Fruit fly (Drosophila melanogaster): Measurements from ENCODE around the gene Coq4.

Coq4 gene

dm6 chr3L:17475979-17476393 is 42.6 kb upstream of the Coq4 start, which contains the start of gene CG34250 (continued):
- TF ChIP-seq CG7987 (GFP tag; optimal IDR thresholded peaks at IDR 0.05) (no peak), tll (GFP tag; optimal IDR thresholded peaks at IDR 0.05) (peak in 1 of 2 experiments; percentile 48), CG13775 (GFP tag; optimal IDR thresholded peaks at IDR 0.05) (peak; percentile 59), BtbVII (GFP tag; optimal IDR thresholded peaks at IDR 0.05) (no peak), CG1602 (GFP tag; optimal IDR thresholded peaks at IDR 0.05) (peak; percentile 48), btn (GFP tag; optimal IDR thresholded peaks at IDR 0.05) (no peak), CG1603 (tag; optimal IDR thresholded peaks at IDR 0.05) (peak; percentile 25), chinmo (GFP tag; IDR thresholded peaks at IDR 0.05; ENCODE audit: partially characterized antibody) (peak; percentile 62; the same call in 2 of the 4 replicates), hth (optimal IDR thresholded peaks at IDR 0.05) (no peak), sisA (GFP tag; IDR thresholded peaks at IDR 0.05) (no peak), Taf1 (GFP tag; IDR thresholded peaks at IDR 0.05) (no peak), CG4360 (GFP tag; IDR thresholded peaks at IDR 0.05) (no peak), knrl (GFP tag; IDR thresholded peaks at IDR 0.05; ENCODE audit: partially characterized antibody) (peak; percentile 83), CG15073 (GFP tag; optimal IDR thresholded peaks at IDR 0.05) (no peak), HLH3B (GFP tag; IDR thresholded peaks at IDR 0.05) (no peak), Bteb2 (GFP tag; optimal IDR thresholded peaks at IDR 0.05) (no peak), tio (GFP tag; optimal IDR thresholded peaks at IDR 0.05) (no peak), Pdp1 (GFP tag; optimal IDR thresholded peaks at IDR 0.05) (peak in 1 of 2 experiments; percentile 2), peb (GFP tag; IDR thresholded peaks at IDR 0.05) (no peak), CG33557 (GFP tag; optimal IDR thresholded peaks at IDR 0.05) (no peak), CG7928 (GFP tag; optimal IDR thresholded peaks at IDR 0.05) (peak; percentile 54), CG5180 (GFP tag; optimal IDR thresholded peaks at IDR 0.05) (no peak), CTCF (GFP tag; optimal IDR thresholded peaks at IDR 0.05) (peak; percentile 66), fd96Cb (tag; optimal IDR thresholded peaks at IDR 0.05) (no peak), Asciz (GFP tag; optimal IDR thresholded peaks at IDR 0.05) (no peak), NC2α (GFP tag; optimal IDR thresholded peaks at IDR 0.05) (no peak), CG9797 (GFP tag; optimal IDR thresholded peaks at IDR 0.05) (peak; percentile 52), Jarid2 (GFP tag; optimal IDR thresholded peaks at IDR 0.05) (no peak), CG33213 (GFP tag; optimal IDR thresholded peaks at IDR 0.05) (no peak), ken (GFP tag; IDR thresholded peaks at IDR 0.05) (no peak), CG4424 (GFP tag; optimal IDR thresholded peaks at IDR 0.05) (peak; percentile 52), pum (GFP tag; optimal IDR thresholded peaks at IDR 0.05) (peak; percentile 14), CG14667 (GFP tag; IDR thresholded peaks at IDR 0.05) (no peak), cas (GFP tag; IDR thresholded peaks at IDR 0.05) (no peak), Adf1 (GFP tag; IDR thresholded peaks at IDR 0.05) (no peak), bigmax (GFP tag; optimal IDR thresholded peaks at IDR 0.05) (no peak), CG12744 (GFP tag; optimal IDR thresholded peaks at IDR 0.05) (no peak), ranshi (GFP tag; IDR thresholded peaks at IDR 0.05) (no peak), CG12071 (GFP tag; optimal IDR thresholded peaks at IDR 0.05) (no peak), slou (GFP tag; optimal IDR thresholded peaks at IDR 0.05) (peak; percentile 10), abd-A (tag; optimal IDR thresholded peaks at IDR 0.05) (no peak), odd (GFP tag; optimal IDR thresholded peaks at IDR 0.05) (no peak), CG3407 (GFP tag; optimal IDR thresholded peaks at IDR 0.05) (no peak), dpn (GFP tag; optimal IDR thresholded peaks at IDR 0.05) (peak; percentile 41 to 55), Sry-δ (GFP tag; optimal IDR thresholded peaks at IDR 0.05) (peak; percentile 90), pho (GFP tag; optimal IDR thresholded peaks at IDR 0.05) (no peak), cg (GFP tag; optimal IDR thresholded peaks at IDR 0.05) (no peak), pfk (GFP tag; optimal IDR thresholded peaks at IDR 0.05) (no peak), Dek (tag; optimal IDR thresholded peaks at IDR 0.05) (peak; percentile 43), Stat92E (GFP tag; optimal IDR thresholded peaks at IDR 0.05) (peak in 1 of 3 experiments; percentile 72), CG2116 (GFP tag; optimal IDR thresholded peaks at IDR 0.05) (peak; percentile 100), MBD-R2 (GFP tag; IDR thresholded peaks at IDR 0.05) (peak; percentile 68)
